Fruit fly (Drosophila melanogaster): Measurements from ENCODE around the gene CG17726.

Gene CG17726

DNA sequence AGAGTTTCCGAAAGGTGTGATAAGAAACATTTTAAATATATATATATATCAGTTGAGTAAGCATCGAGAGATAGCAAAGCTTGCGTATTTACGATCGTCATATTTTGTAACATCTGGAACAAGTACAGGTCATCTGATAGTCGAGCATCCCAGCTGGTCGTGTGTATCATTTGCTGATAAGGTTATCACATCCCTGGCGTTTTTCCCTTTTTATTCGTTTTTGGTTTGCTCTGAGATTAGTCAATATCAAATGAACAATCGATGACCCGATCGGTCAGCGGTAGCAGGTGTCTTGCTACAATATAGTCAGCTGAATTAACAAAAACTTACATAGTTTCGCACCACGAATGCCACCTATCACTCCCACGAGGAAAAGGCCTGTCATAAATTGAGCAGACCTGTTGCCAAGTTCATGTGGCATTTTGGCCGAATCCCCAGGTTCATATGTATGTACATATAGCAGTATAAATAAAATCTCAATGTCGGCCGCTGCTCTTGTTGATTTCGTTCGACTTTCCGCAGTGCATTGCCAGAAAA, 25.6 kb upstream of the CG17726 start (continued):
- TF ChIP-seq disco-r (GFP tag; optimal IDR thresholded peaks at IDR 0.05), result no peak
- TF ChIP-seq CG11456 (GFP tag; IDR thresholded peaks at IDR 0.05), result no peak
- peak; percentile 31 for TF ChIP-seq CG10147 (GFP tag; optimal IDR thresholded peaks at IDR 0.05)
- no peak for TF ChIP-seq CG14710 (tag; optimal IDR thresholded peaks at IDR 0.05)
- TF ChIP-seq pum (GFP tag; optimal IDR thresholded peaks at IDR 0.05), result no peak
- no peak for TF ChIP-seq amos (GFP tag; IDR thresholded peaks at IDR 0.05; ENCODE audit: partially characterized antibody)
- TF ChIP-seq bsh (GFP tag; optimal IDR thresholded peaks at IDR 0.05), result peak in 1 of 2 experiments; percentile 44
- no peak for TF ChIP-seq BEAF-32 (GFP tag; optimal IDR thresholded peaks at IDR 0.05)
- TF ChIP-seq HLH54F (GFP tag; optimal IDR thresholded peaks at IDR 0.05), result no peak
- TF ChIP-seq CG1647 (GFP tag; optimal IDR thresholded peaks at IDR 0.05), result no peak
- TF ChIP-seq chif (GFP tag; optimal IDR thresholded peaks at IDR 0.05), result no peak
- peak; percentile 61 for TF ChIP-seq ind (GFP tag; optimal IDR thresholded peaks at IDR 0.05)
- TF ChIP-seq gcm (GFP tag; optimal IDR thresholded peaks at IDR 0.05), result no peak
- no peak for TF ChIP-seq Hr39 (optimal IDR thresholded peaks at IDR 0.05)
- 0 out of 2 replicates have a peak, but pooled peaks have one; percentile 33 for TF ChIP-seq CG43689 (GFP tag; IDR thresholded peaks at IDR 0.05)
- TF ChIP-seq Dip2 (GFP tag; IDR thresholded peaks at IDR 0.05), result no peak
- TF ChIP-seq CG12236 (GFP tag; optimal IDR thresholded peaks at IDR 0.05), result no peak
- peak; percentile 73 for TF ChIP-seq dysf (GFP tag; IDR thresholded peaks at IDR 0.05)
- TF ChIP-seq br (optimal IDR thresholded peaks at IDR 0.05), result no peak
- no peak for TF ChIP-seq CG4854 (GFP tag; optimal IDR thresholded peaks at IDR 0.05)
- no peak for TF ChIP-seq CG33557 (GFP tag; optimal IDR thresholded peaks at IDR 0.05)
- no peak for TF ChIP-seq Camta (GFP tag; optimal IDR thresholded peaks at IDR 0.05)
- TF ChIP-seq zfh2 (GFP tag; optimal IDR thresholded peaks at IDR 0.05), result peak; percentile 28
- no peak for TF ChIP-seq kah (GFP tag; optimal IDR thresholded peaks at IDR 0.05)
- TF ChIP-seq sob (GFP tag; IDR thresholded peaks at IDR 0.05), result peak; percentile 73; the same call in 1 of the 2 replicates
- TF ChIP-seq CG8478 (optimal IDR thresholded peaks at IDR 0.05), result no peak
- no peak for TF ChIP-seq en (GFP tag; optimal IDR thresholded peaks at IDR 0.05)
- TF ChIP-seq CG30431 (GFP tag; optimal IDR thresholded peaks at IDR 0.05), result no peak
- TF ChIP-seq CG6254 (GFP tag; optimal IDR thresholded peaks at IDR 0.05), result no peak
- no peak for TF ChIP-seq jumu (GFP tag; optimal IDR thresholded peaks at IDR 0.05)
- peak; percentile 42; the same call in 1 of the 3 replicates for TF ChIP-seq HLH4C (GFP tag; IDR thresholded peaks at IDR 0.05; ENCODE audit: partially characterized antibody)
- no peak for TF ChIP-seq so (GFP tag; IDR thresholded peaks at IDR 0.05)
- TF ChIP-seq CG14965 (GFP tag; optimal IDR thresholded peaks at IDR 0.05; ENCODE audit: borderline replicate concordance), result no peak
- TF ChIP-seq slp2 (GFP tag; optimal IDR thresholded peaks at IDR 0.05), result no peak
- TF ChIP-seq Sin3A (optimal IDR thresholded peaks at IDR 0.05), result no peak
- no peak for TF ChIP-seq CG17186 (GFP tag; optimal IDR thresholded peaks at IDR 0.05)
- TF ChIP-seq sens-2 (GFP tag; IDR thresholded peaks at IDR 0.05), result no peak
- no peak for TF ChIP-seq CG7928 (GFP tag; optimal IDR thresholded peaks at IDR 0.05)
- no peak for TF ChIP-seq nerfin-1 (tag; optimal IDR thresholded peaks at IDR 0.05)
- TF ChIP-seq CG17612 (GFP tag; IDR thresholded peaks at IDR 0.05), result no peak
- TF ChIP-seq Dek (tag; optimal IDR thresholded peaks at IDR 0.05), result peak; percentile 75
- TF ChIP-seq ase (GFP tag; IDR thresholded peaks at IDR 0.05), result no peak
- peak; percentile 9 for TF ChIP-seq CG1602 (GFP tag; optimal IDR thresholded peaks at IDR 0.05)
- TF ChIP-seq nmo (GFP tag; optimal IDR thresholded peaks at IDR 0.05), result peak; percentile 61
- TF ChIP-seq Trl (optimal IDR thresholded peaks at IDR 0.05), result no peak
- TF ChIP-seq Trl (GFP tag; optimal IDR thresholded peaks at IDR 0.05), result no peak
- no peak for TF ChIP-seq ken (GFP tag; IDR thresholded peaks at IDR 0.05)
- no peak for TF ChIP-seq Oaz (GFP tag; IDR thresholded peaks at IDR 0.05)
- TF ChIP-seq gcm2 (GFP tag; optimal IDR thresholded peaks at IDR 0.05), result no peak
- peak; percentile 81 for TF ChIP-seq lbe (GFP tag; optimal IDR thresholded peaks at IDR 0.05)
- TF ChIP-seq emc (GFP tag; optimal IDR thresholded peaks at IDR 0.05), result no peak
- no peak for TF ChIP-seq Sry-β (GFP tag; optimal IDR thresholded peaks at IDR 0.05)
- TF ChIP-seq tin (GFP tag; optimal IDR thresholded peaks at IDR 0.05), result peak; percentile 5

Measured in whole organism, embryonic.